Fruit fly (Drosophila melanogaster) Kc167 (cell line): ENCODE measurements around the gene CG33795.

Experiments used
- h ChIP-seq: fragments of >200 bp; optimal IDR thresholded peaks from 3 replicates; lab custom pipeline; 2018; ENCODE audit warnings: missing external identifiers
- psq ChIP-seq: fragments of >200 bp; optimal IDR thresholded peaks from 2 replicates; lab custom pipeline; 2017; ENCODE audit warnings: missing external identifiers

DNA sequence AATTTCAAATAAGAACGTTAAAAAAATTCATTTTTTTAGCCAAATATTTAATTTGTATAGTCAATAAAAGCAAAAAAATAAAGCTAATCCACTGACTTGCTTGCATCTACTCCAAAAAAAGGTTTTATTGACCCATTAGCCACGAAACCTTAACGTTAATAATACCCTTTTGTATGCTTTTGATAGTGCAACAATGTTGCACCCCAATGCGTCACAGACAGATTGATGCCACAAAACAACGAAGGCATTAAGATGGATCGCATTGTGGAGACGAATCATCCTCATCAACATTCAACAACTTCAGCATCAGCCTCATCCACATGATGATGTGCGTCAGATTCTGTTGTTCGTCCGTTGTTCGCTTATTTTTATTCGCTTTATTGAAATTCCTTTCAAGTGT, 44.2 kb upstream of the CG33795 start:
- TF ChIP-seq psq (lab: Kevin White, UChicago) (no peak), h (lab: Kevin White, UChicago) (no peak)
